Worm (Caenorhabditis elegans) whole organism, late embryonic: ENCODE measurements around the gene K07B1.7.

Experiments
- C38D4.7 ChIP-seq: fragments of 200-800 bp; sonication (Bioruptor generic); optimal IDR thresholded peaks from 2 replicates; lab custom pipeline; 2018; ENCODE audit warnings: mild to moderate bottlenecking, missing genetic modification characterization, moderate library complexity, missing compliant biosample characterization
- K02D7.2 ChIP-seq: sonication (generic microtip); optimal IDR thresholded peaks from 2 replicates; lab custom pipeline; 2017; ENCODE audit warnings: mild to moderate bottlenecking, missing genetic modification characterization, missing compliant biosample characterization
- Y22D7AL.16 ChIP-seq: sonication (generic microtip); optimal IDR thresholded peaks from 2 replicates; lab custom pipeline; 2016; ENCODE audit warnings: missing genetic modification characterization, missing compliant biosample characterization
- ama-1 ChIP-seq: fragments of 150-350 bp; optimal IDR thresholded peaks from 2 replicates; lab custom pipeline; 2014
- ceh-14 ChIP-seq: sonication (generic microtip); optimal IDR thresholded peaks from 2 replicates; lab custom pipeline; 2016; ENCODE audit warnings: missing genotype, missing genetic modification characterization, missing compliant biosample characterization
- ceh-19 ChIP-seq: fragments of 200-800 bp; sonication (Bioruptor generic); optimal IDR thresholded peaks from 2 replicates; lab custom pipeline; 2018; ENCODE audit warnings: mild to moderate bottlenecking, missing genetic modification characterization, missing compliant biosample characterization
- ceh-2 ChIP-seq: sonication (generic microtip); optimal IDR thresholded peaks from 2 replicates; lab custom pipeline; 2016; ENCODE audit warnings: missing genotype, missing genetic modification characterization, missing compliant biosample characterization
- ceh-22 ChIP-seq: sonication (generic microtip); optimal IDR thresholded peaks from 2 replicates; lab custom pipeline; 2017; ENCODE audit warnings: missing biosample characterization, missing genetic modification characterization
- ceh-24 ChIP-seq: sonication (generic microtip); optimal IDR thresholded peaks from 2 replicates; lab custom pipeline; 2016; ENCODE audit warnings: mild to moderate bottlenecking, missing genetic modification characterization, missing compliant biosample characterization
- ceh-31 ChIP-seq: sonication (generic microtip); optimal IDR thresholded peaks from 2 replicates; lab custom pipeline; 2016; ENCODE audit warnings: missing genetic modification characterization, missing compliant biosample characterization
- ceh-45 ChIP-seq: fragments of 200-800 bp; sonication (Bioruptor generic); IDR thresholded peaks from 2 replicates; pipeline ENCODE4 v1.3.6; 2022; ENCODE audit warnings: missing genetic modification reagents, missing genetic modification characterization, missing compliant biosample characterization
- ceh-48 ChIP-seq: sonication (generic microtip); optimal IDR thresholded peaks from 2 replicates; lab custom pipeline; 2016; ENCODE audit warnings: missing genetic modification characterization, inconsistent platforms, missing compliant biosample characterization
- ceh-6 ChIP-seq: fragments of 200-800 bp; sonication (Bioruptor generic); optimal IDR thresholded peaks from 2 replicates; lab custom pipeline; 2018; ENCODE audit warnings: mild to moderate bottlenecking, missing genetic modification characterization, missing compliant biosample characterization
- ceh-9 ChIP-seq: sonication (generic microtip); optimal IDR thresholded peaks from 2 replicates; lab custom pipeline; 2016; ENCODE audit warnings: mild to moderate bottlenecking, missing genetic modification characterization, inconsistent platforms, missing compliant biosample characterization
- dmd-4 ChIP-seq: sonication (generic microtip); optimal IDR thresholded peaks from 2 replicates; lab custom pipeline; 2016; ENCODE audit warnings: borderline replicate concordance, missing genetic modification characterization, missing compliant biosample characterization
- dve-1 ChIP-seq: sonication (generic microtip); optimal IDR thresholded peaks from 2 replicates; lab custom pipeline; 2017; ENCODE audit warnings: antibody characterized with exemption, mild to moderate bottlenecking, missing genetic modification characterization, missing compliant biosample characterization
- elt-4 ChIP-seq: sonication (generic microtip); optimal IDR thresholded peaks from 2 replicates; lab custom pipeline; 2016; ENCODE audit warnings: missing genetic modification characterization, missing compliant biosample characterization
- ets-4 ChIP-seq: sonication (generic microtip); optimal IDR thresholded peaks from 2 replicates; lab custom pipeline; 2016; ENCODE audit warnings: missing genetic modification characterization, missing compliant biosample characterization
- eyg-1 ChIP-seq: sonication (generic microtip); optimal IDR thresholded peaks from 2 replicates; lab custom pipeline; 2016; ENCODE audit warnings: missing genotype, missing genetic modification characterization, missing compliant biosample characterization
- fax-1 ChIP-seq: sonication (generic microtip); optimal IDR thresholded peaks from 2 replicates; lab custom pipeline; 2016; ENCODE audit warnings: missing genotype, missing genetic modification characterization, missing compliant biosample characterization
- fkh-10 ChIP-seq: fragments of 150-350 bp; optimal IDR thresholded peaks from 2 replicates; lab custom pipeline; 2014; ENCODE audit warnings: missing biosample characterization, missing genetic modification reagents, missing genetic modification characterization
- gmeb-2 ChIP-seq: sonication (generic microtip); optimal IDR thresholded peaks from 2 replicates; lab custom pipeline; 2016; ENCODE audit warnings: missing genetic modification characterization, inconsistent platforms, missing compliant biosample characterization
- hlh-13 ChIP-seq: fragments of 200-800 bp; sonication (Bioruptor generic); optimal IDR thresholded peaks from 2 replicates; lab custom pipeline; 2018; ENCODE audit warnings: mild to moderate bottlenecking, missing genetic modification characterization, missing compliant biosample characterization
- hlh-6 ChIP-seq: sonication (generic microtip); optimal IDR thresholded peaks from 2 replicates; lab custom pipeline; 2016; ENCODE audit warnings: missing genotype, missing genetic modification characterization, missing compliant biosample characterization
- hlh-8 ChIP-seq: sonication (generic microtip); optimal IDR thresholded peaks from 2 replicates; lab custom pipeline; 2016; ENCODE audit warnings: missing genotype, missing genetic modification characterization, missing compliant biosample characterization
- lim-6 ChIP-seq: sonication (generic microtip); optimal IDR thresholded peaks from 2 replicates; lab custom pipeline; 2016; ENCODE audit warnings: missing genetic modification characterization, missing compliant biosample characterization
- lin-11 ChIP-seq: fragments of 200-800 bp; sonication (Bioruptor generic); optimal IDR thresholded peaks from 2 replicates; lab custom pipeline; 2018; ENCODE audit warnings: mild to moderate bottlenecking, missing genetic modification characterization, missing compliant biosample characterization
- madf-2 ChIP-seq: sonication (generic microtip); optimal IDR thresholded peaks from 2 replicates; lab custom pipeline; 2017; ENCODE audit warnings: missing genetic modification characterization, missing compliant biosample characterization
- mec-3 ChIP-seq: sonication (generic microtip); optimal IDR thresholded peaks from 2 replicates; lab custom pipeline; 2016; ENCODE audit warnings: borderline replicate concordance, missing genetic modification characterization, missing compliant biosample characterization
- npax-4 ChIP-seq: sonication (generic microtip); optimal IDR thresholded peaks from 2 replicates; lab custom pipeline; 2016; ENCODE audit warnings: missing genetic modification characterization, missing compliant biosample characterization
- pat-9 ChIP-seq: fragments of 200-800 bp; sonication (Bioruptor generic); optimal IDR thresholded peaks from 2 replicates; lab custom pipeline; 2018; ENCODE audit warnings: mild to moderate bottlenecking, missing genetic modification characterization, moderate library complexity, missing compliant biosample characterization
- pha-2 ChIP-seq: sonication (generic microtip); optimal IDR thresholded peaks from 2 replicates; lab custom pipeline; 2017; ENCODE audit warnings: mild to moderate bottlenecking, missing genetic modification characterization, missing compliant biosample characterization
- pha-4 ChIP-seq: fragments of 150-350 bp; optimal IDR thresholded peaks from 2 replicates; lab custom pipeline; 2018; ENCODE audit warnings: missing biosample characterization, missing genetic modification reagents, missing genetic modification characterization
- pqm-1 ChIP-seq: sonication (generic microtip); optimal IDR thresholded peaks from 2 replicates; lab custom pipeline; 2016; ENCODE audit warnings: missing genetic modification characterization, missing compliant biosample characterization
- pros-1 ChIP-seq: fragments of 150-350 bp; optimal IDR thresholded peaks from 2 replicates; lab custom pipeline; 2014; ENCODE audit warnings: missing biosample characterization, missing genetic modification reagents, missing genetic modification characterization
- ref-2 ChIP-seq: sonication (generic microtip); optimal IDR thresholded peaks from 2 replicates; lab custom pipeline; 2016; ENCODE audit warnings: missing genetic modification characterization, missing compliant biosample characterization
- rnt-1 ChIP-seq: sonication (generic microtip); optimal IDR thresholded peaks from 2 replicates; lab custom pipeline; 2016; ENCODE audit warnings: missing genetic modification characterization, missing compliant biosample characterization
- sox-4 ChIP-seq: sonication (generic microtip); optimal IDR thresholded peaks from 2 replicates; lab custom pipeline; 2017; ENCODE audit warnings: mild to moderate bottlenecking, missing genetic modification characterization, inconsistent platforms, missing compliant biosample characterization
- tbx-7 ChIP-seq: sonication (generic microtip); optimal IDR thresholded peaks from 2 replicates; lab custom pipeline; 2016; ENCODE audit warnings: missing genotype, missing genetic modification characterization, missing compliant biosample characterization
- ttx-3 ChIP-seq: sonication (generic microtip); optimal IDR thresholded peaks from 2 replicates; lab custom pipeline; 2016; ENCODE audit warnings: missing genetic modification reagents, missing genetic modification characterization, missing compliant biosample characterization
- unc-3 ChIP-seq, 2 experiments: fragments of 200-800 bp in 1 of 2; sonication (Bioruptor generic) in 1 of 2; sonication (generic microtip) in 1 of 2; conservative IDR thresholded peaks in 1 of 2; optimal IDR thresholded peaks in 1 of 2; 2 replicates each; pipeline versions ENCODE4 v1.3.6 to Lab custom; 2016 to 2022; ENCODE audit warnings: missing compliant biosample characterization in 2 of 2, missing genetic modification characterization in 2 of 2, missing genetic modification reagents in 1 of 2
- zip-5 ChIP-seq: sonication (generic microtip); optimal IDR thresholded peaks from 2 replicates; lab custom pipeline; 2016; ENCODE audit warnings: missing genetic modification characterization, missing compliant biosample characterization

Gene K07B1.7

ce11 chrV:9355371-9355770 is 8.6 kb upstream of the K07B1.7 start, which contains the start of gene ttr-40:
TSS of gene ttr-40 (minus strand) at chrV:9355471.
- TF ChIP-seq npax-4 (no peak), tbx-7 (tag; lab: Kevin White, UChicago) (no peak), ceh-6 (GFP tag; lab: Kevin White, UChicago) (no peak), ceh-24 (tag; lab: Kevin White, UChicago) (no peak), pha-4 (tag; lab: Kevin White, UChicago) (no peak), sox-4 (no peak), ceh-31 (tag; lab: Kevin White, UChicago) (no peak), pat-9 (tag; lab: Kevin White, UChicago) (no peak), ref-2 (no peak), ceh-2 (tag; lab: Kevin White, UChicago) (no peak), K02D7.2 (tag; lab: Kevin White, UChicago) (no peak), zip-5 (no peak), hlh-6 (tag; lab: Kevin White, UChicago) (no peak), hlh-8 (no peak), ceh-45 (GFP tag; lab: Robert Waterston, UW) (no peak)
- TF ChIP-seq, all 69 proteins: peak for 0

DNA sequence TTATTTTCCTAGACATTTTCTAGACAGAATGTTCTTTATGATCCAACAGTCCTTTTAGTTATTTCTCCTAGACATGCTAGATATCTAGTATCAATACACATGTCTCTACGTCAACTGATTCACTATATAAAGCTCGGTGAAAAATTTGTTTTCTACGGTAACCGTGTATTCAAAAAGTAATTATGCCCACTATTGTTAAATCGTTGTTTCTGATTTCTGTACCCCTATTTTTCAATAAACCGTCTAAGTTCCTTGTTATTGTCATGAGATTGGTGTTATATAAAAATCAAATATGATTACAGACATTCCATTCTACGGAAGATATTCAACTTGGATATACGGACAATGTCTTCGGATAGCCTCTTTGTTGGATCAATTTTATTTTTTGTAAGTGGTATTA is 6.2 kb upstream of the K07B1.7 start, which contains the start of gene srx-46:
srx-46 (plus strand) TSS at position 301 of the 400 bp plus-strand sequence.
- TF ChIP-seq pros-1 (no peak), gmeb-2 (tag; lab: Kevin White, UChicago) (no peak), ceh-48 (tag; lab: Kevin White, UChicago) (no peak), eyg-1 (tag; lab: Kevin White, UChicago) (no peak), dmd-4 (no peak), ceh-2 (tag; lab: Kevin White, UChicago) (no peak), ttx-3 (no peak)

DNA sequence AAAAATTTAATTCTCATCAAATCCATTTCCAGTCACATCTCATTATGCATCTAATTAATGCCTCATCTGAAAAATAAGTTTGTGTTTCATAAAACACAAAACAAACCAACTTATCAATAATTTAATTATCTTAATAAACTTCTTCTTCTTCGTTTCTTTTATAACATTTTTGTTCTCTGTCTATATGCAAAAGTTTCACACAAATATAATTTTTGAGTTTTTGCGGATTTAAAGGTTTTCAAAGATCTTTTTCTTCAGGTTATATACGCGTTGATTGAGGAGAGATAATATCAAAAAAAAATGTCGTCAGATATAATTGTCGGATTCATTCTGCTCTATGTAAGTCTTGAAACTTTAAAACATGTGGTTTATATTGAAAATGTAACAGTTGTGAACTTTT is 2.9 kb upstream of the K07B1.7 start, which contains the start of gene srx-47:
srx-47 (plus strand) TSS at position 301 of the 400 bp plus-strand sequence.
- TF ChIP-seq lin-11 (tag; lab: Kevin White, UChicago) (no peak), ama-1 (lab: Kevin White, UChicago) (no peak), pat-9 (tag; lab: Kevin White, UChicago) (no peak), ttx-3 (no peak), hlh-6 (tag; lab: Kevin White, UChicago) (no peak), elt-4 (tag; lab: Kevin White, UChicago) (no peak), eyg-1 (tag; lab: Kevin White, UChicago) (no peak), dve-1 (no peak), hlh-8 (no peak), fkh-10 (GFP tag; lab: Kevin White, UChicago) (no peak), rnt-1 (tag; lab: Kevin White, UChicago) (no peak), pha-2 (tag; lab: Kevin White, UChicago) (no peak), ceh-31 (tag; lab: Kevin White, UChicago) (no peak), hlh-13 (GFP tag; lab: Kevin White, UChicago) (no peak), K02D7.2 (tag; lab: Kevin White, UChicago) (no peak), C38D4.7 (GFP tag; lab: Kevin White, UChicago) (no peak), zip-5 (no peak), unc-3 (GFP tag; conservative IDR thresholded peaks at IDR 0.05; lab: Robert Waterston, UW) (no peak), unc-3 (tag; optimal IDR thresholded peaks at IDR 0.05; lab: Kevin White, UChicago) (no peak), Y22D7AL.16 (tag; lab: Kevin White, UChicago) (no peak), mec-3 (no peak)
- TF ChIP-seq, all 69 proteins: peak for 0

DNA sequence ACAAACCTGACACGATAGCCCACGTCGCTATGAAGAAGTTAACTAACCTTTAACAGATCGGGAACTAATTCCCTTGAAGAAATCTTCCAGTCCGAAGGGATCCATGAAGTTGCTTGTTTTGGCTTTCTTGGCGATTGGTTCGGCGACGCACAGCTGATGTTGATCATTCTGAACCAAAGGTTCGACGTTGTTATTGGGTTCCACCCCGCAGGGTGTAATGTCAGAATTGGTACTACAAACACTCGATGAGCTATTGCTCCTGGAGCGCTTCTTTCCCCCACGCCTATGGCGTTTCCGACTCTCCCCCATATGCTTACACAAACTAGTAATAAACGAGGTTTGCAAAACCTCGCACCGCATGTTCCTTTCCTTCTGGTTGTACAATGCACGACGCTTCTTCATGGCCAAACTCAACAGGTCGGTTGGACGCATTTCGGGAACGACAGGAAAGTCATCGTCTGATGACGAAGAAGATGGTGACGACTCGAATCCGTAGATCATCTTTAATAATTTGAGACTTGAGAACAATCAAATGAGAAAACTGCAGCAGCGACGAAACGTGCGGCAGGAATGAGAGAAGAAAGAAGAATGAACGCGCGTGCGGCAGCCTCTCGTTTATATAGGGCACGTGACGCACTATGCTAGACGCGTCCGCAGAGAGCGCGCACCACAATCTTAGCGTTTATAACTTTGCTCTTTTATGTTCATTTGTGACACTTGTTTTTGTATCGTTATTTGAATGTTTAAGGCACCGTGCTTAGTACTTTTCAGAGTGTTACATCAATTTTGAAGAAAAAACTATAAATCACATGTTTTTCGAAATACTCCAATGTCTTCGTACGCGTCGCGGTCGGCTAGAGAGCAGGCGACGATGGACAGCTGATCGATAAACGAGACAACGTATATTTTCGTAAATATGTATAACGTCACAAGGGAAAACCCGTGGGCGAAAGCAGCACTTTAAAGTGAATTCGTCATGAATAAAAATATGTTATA is 2.8 kb downstream of the K07B1.7 start, which contains the start of gene tos-1:
tos-1 (minus strand) TSS at position 575 of the 996 bp plus-strand sequence.
- TF ChIP-seq C38D4.7 (GFP tag; lab: Kevin White, UChicago), result peak; percentile 59
- peak; percentile 66 for TF ChIP-seq fax-1
- TF ChIP-seq ceh-2 (tag; lab: Kevin White, UChicago), result peak; percentile 71
- TF ChIP-seq ceh-22 (tag; lab: Kevin White, UChicago), result no peak
- peak; percentile 97 for TF ChIP-seq ceh-14 (tag; lab: Kevin White, UChicago)
- TF ChIP-seq madf-2, result peak; percentile 91
- TF ChIP-seq rnt-1 (tag; lab: Kevin White, UChicago), result peak; percentile 99
- no peak for TF ChIP-seq ceh-9 (tag; lab: Kevin White, UChicago)
- no peak; the same call in 1 of the 2 replicates for TF ChIP-seq unc-3 (GFP tag; conservative IDR thresholded peaks at IDR 0.05; lab: Robert Waterston, UW)
- peak; percentile 96 for TF ChIP-seq unc-3 (tag; optimal IDR thresholded peaks at IDR 0.05; lab: Kevin White, UChicago)
- peak; percentile 76 for TF ChIP-seq sox-4
- TF ChIP-seq ets-4, result peak; percentile 93
- TF ChIP-seq zip-5, result peak; percentile 12
- TF ChIP-seq ref-2, result peak; percentile 100
- TF ChIP-seq pqm-1 (tag; lab: Kevin White, UChicago), result peak; percentile 98
- TF ChIP-seq lim-6, result peak; percentile 46
- peak; percentile 75 for TF ChIP-seq ttx-3
- peak; percentile 77 for TF ChIP-seq elt-4 (tag; lab: Kevin White, UChicago)
- TF ChIP-seq pha-4 (tag; lab: Kevin White, UChicago), result no peak
- peak; percentile 87 for TF ChIP-seq ceh-19 (GFP tag; lab: Kevin White, UChicago)
